Fruit fly (Drosophila melanogaster) whole organism, embryonic: ENCODE data around the gene Mtp.

Experiments used
- Asciz ChIP-seq: fragments of 200-800 bp; sonication (Bioruptor generic); optimal IDR thresholded peaks from 2 replicates; lab custom pipeline; 2017; ENCODE audit warnings: missing biosample characterization, mild to moderate bottlenecking, missing genetic modification characterization, missing genetic modification reagents
- CG10431 ChIP-seq: fragments of 200-800 bp; sonication (Bioruptor generic); optimal IDR thresholded peaks from 3 replicates; lab custom pipeline; 2018; ENCODE audit warnings: missing biosample characterization, mild to moderate bottlenecking, missing genetic modification characterization
- CG10543 ChIP-seq: fragments of 200-800 bp; sonication (Bioruptor generic); optimal IDR thresholded peaks from 3 replicates; lab custom pipeline; 2017; ENCODE audit warnings: missing biosample characterization, mild to moderate bottlenecking, missing genetic modification characterization, moderate library complexity
- CG10654 ChIP-seq: fragments of 200-800 bp; sonication (Bioruptor generic); optimal IDR thresholded peaks from 2 replicates; lab custom pipeline; 2016; ENCODE audit warnings: missing biosample characterization, missing genetic modification characterization
- CG11093 ChIP-seq: fragments of 200-800 bp; sonication (Bioruptor generic); IDR thresholded peaks from 3 replicates; pipeline ENCODE4 v1.3.6; 2022; ENCODE audit warnings: missing biosample characterization, missing genetic modification characterization
- CG12236 ChIP-seq: fragments of 200-800 bp; sonication (Bioruptor generic); optimal IDR thresholded peaks from 2 replicates; lab custom pipeline; 2016; ENCODE audit warnings: missing biosample characterization, missing genetic modification characterization
- CG17912 ChIP-seq: fragments of 200-800 bp; sonication (Bioruptor generic); optimal IDR thresholded peaks from 2 replicates; lab custom pipeline; 2018; ENCODE audit warnings: missing biosample characterization, mild to moderate bottlenecking, missing genetic modification characterization
- CG18262 ChIP-seq: fragments of 200-800 bp; optimal IDR thresholded peaks from 3 replicates; lab custom pipeline; 2019; ENCODE audit warnings: missing biosample characterization, mild to moderate bottlenecking, missing genetic modification characterization, moderate library complexity
- CG18476 ChIP-seq: fragments of 200-800 bp; sonication (Bioruptor generic); optimal IDR thresholded peaks from 2 replicates; lab custom pipeline; 2016; ENCODE audit warnings: missing biosample characterization, mild to moderate bottlenecking, missing genetic modification characterization
- CG18764 ChIP-seq: fragments of 200-800 bp; sonication (Bioruptor generic); optimal IDR thresholded peaks from 3 replicates; lab custom pipeline; 2016; ENCODE audit warnings: missing biosample characterization, missing genetic modification characterization
- CG2129 ChIP-seq: fragments of 200-800 bp; sonication (Bioruptor generic); IDR thresholded peaks from 2 replicates; pipeline ENCODE4 v1.3.6; 2022; ENCODE audit warnings: missing biosample characterization, missing genetic modification characterization; ENCODE audit not compliant: partially characterized antibody
- CG2202 ChIP-seq: fragments of 200-800 bp; sonication (Bioruptor generic); optimal IDR thresholded peaks from 2 replicates; lab custom pipeline; 2018; ENCODE audit warnings: missing biosample characterization, mild to moderate bottlenecking, missing genetic modification characterization
- CG32532 ChIP-seq: fragments of 200-800 bp; sonication (Bioruptor generic); IDR thresholded peaks from 2 replicates; pipeline ENCODE4 v1.3.6; 2022; ENCODE audit warnings: missing biosample characterization, missing genetic modification characterization
- CG33213 ChIP-seq: fragments of 200-800 bp; sonication (Bioruptor generic); optimal IDR thresholded peaks from 3 replicates; lab custom pipeline; 2016; ENCODE audit warnings: missing biosample characterization, missing genetic modification characterization
- CG4282 ChIP-seq: fragments of 200-800 bp; sonication (Bioruptor generic); optimal IDR thresholded peaks from 2 replicates; lab custom pipeline; 2016; ENCODE audit warnings: missing biosample characterization, missing genetic modification characterization
- CG5245 ChIP-seq: fragments of 200-800 bp; sonication (Bioruptor generic); optimal IDR thresholded peaks from 3 replicates; lab custom pipeline; 2016; ENCODE audit warnings: missing biosample characterization, missing genetic modification characterization
- CG9215 ChIP-seq: fragments of 200-800 bp; sonication (Bioruptor generic); IDR thresholded peaks from 2 replicates; pipeline ENCODE4 v1.3.6; 2022; ENCODE audit warnings: missing biosample characterization, missing genetic modification characterization
- Dek ChIP-seq: fragments of 200-800 bp; sonication (Bioruptor generic); optimal IDR thresholded peaks from 3 replicates; lab custom pipeline; 2019; ENCODE audit warnings: missing biosample characterization, mild to moderate bottlenecking, missing genetic modification characterization, moderate library complexity
- Dll ChIP-seq: fragments of 200-800 bp; sonication (Bioruptor generic); IDR thresholded peaks from 4 replicates; pipeline ENCODE4 v1.3.6; 2022; ENCODE audit warnings: missing biosample characterization, missing genetic modification characterization; ENCODE audit not compliant: partially characterized antibody
- Doc3 ChIP-seq: fragments of 200-800 bp; sonication (Bioruptor generic); IDR thresholded peaks from 3 replicates; pipeline ENCODE4 v1.3.6; 2022; ENCODE audit warnings: missing biosample characterization, missing genetic modification characterization; ENCODE audit not compliant: partially characterized antibody
- Dref ChIP-seq: fragments of 200-800 bp; sonication (Bioruptor generic); IDR thresholded peaks from 2 replicates; pipeline ENCODE4 v1.3.6; 2022; ENCODE audit warnings: missing biosample characterization, missing genetic modification characterization
- ERR ChIP-seq: fragments of 200-800 bp; sonication (Bioruptor generic); optimal IDR thresholded peaks from 2 replicates; lab custom pipeline; 2016; ENCODE audit warnings: missing biosample characterization, missing genetic modification characterization
- Ets65A ChIP-seq: fragments of 200-800 bp; sonication (Bioruptor generic); peaks from one replicate; lab custom pipeline; 2016; ENCODE audit warnings: missing biosample characterization, missing genetic modification characterization
- Fer2 ChIP-seq: fragments of 200-800 bp; sonication (Bioruptor generic); optimal IDR thresholded peaks from 2 replicates; lab custom pipeline; 2018; ENCODE audit warnings: missing biosample characterization, mild to moderate bottlenecking, missing genetic modification characterization, moderate library complexity
- GATAe ChIP-seq: fragments of 200-800 bp; sonication (Bioruptor generic); conservative IDR thresholded peaks from 2 replicates; pipeline ENCODE4 v1.3.6; 2022; ENCODE audit warnings: missing biosample characterization, missing genetic modification characterization
- HmgD ChIP-seq: fragments of 200-800 bp; sonication (Bioruptor generic); optimal IDR thresholded peaks from 3 replicates; lab custom pipeline; 2016; ENCODE audit warnings: missing biosample characterization, missing genetic modification characterization
- MTF-1 ChIP-seq: fragments of 200-800 bp; sonication (Bioruptor generic); optimal IDR thresholded peaks from 2 replicates; lab custom pipeline; 2018; ENCODE audit warnings: missing biosample characterization, mild to moderate bottlenecking, missing genetic modification characterization, borderline replicate concordance
- Mrtf ChIP-seq: fragments of 200-800 bp; sonication (Bioruptor generic); IDR thresholded peaks from 3 replicates; pipeline ENCODE4 v1.3.6; 2022; ENCODE audit warnings: missing biosample characterization, missing genetic modification characterization
- Rx ChIP-seq: fragments of 200-800 bp; sonication (Bioruptor generic); IDR thresholded peaks from 2 replicates; pipeline ENCODE4 v1.3.6; 2022; ENCODE audit warnings: missing biosample characterization, missing genetic modification characterization
- Sin3A ChIP-seq: fragments of >200 bp; optimal IDR thresholded peaks from 2 replicates; lab custom pipeline; 2018
- Sox100B ChIP-seq: fragments of 200-800 bp; sonication (Bioruptor generic); optimal IDR thresholded peaks from 3 replicates; lab custom pipeline; 2018; ENCODE audit warnings: missing biosample characterization, mild to moderate bottlenecking, missing genetic modification characterization
- YL-1 ChIP-seq: fragments of 200-800 bp; sonication (Bioruptor generic); optimal IDR thresholded peaks from 3 replicates; lab custom pipeline; 2017; ENCODE audit warnings: missing biosample characterization, mild to moderate bottlenecking, missing genetic modification characterization
- bcd ChIP-seq: fragments of 200-800 bp; sonication (Bioruptor generic); optimal IDR thresholded peaks from 2 replicates; lab custom pipeline; 2017; ENCODE audit warnings: missing biosample characterization, mild to moderate bottlenecking, missing genetic modification characterization
- cad ChIP-seq: fragments of >200 bp; optimal IDR thresholded peaks from 2 replicates; lab custom pipeline; 2017; ENCODE audit warnings: missing biosample characterization, missing genetic modification characterization
- da ChIP-seq: fragments of 200-800 bp; sonication (Bioruptor generic); optimal IDR thresholded peaks from 2 replicates; lab custom pipeline; 2016; ENCODE audit warnings: missing biosample characterization, missing genetic modification characterization
- fd96Cb ChIP-seq: fragments of 200-800 bp; sonication (Bioruptor generic); optimal IDR thresholded peaks from 2 replicates; lab custom pipeline; 2018; ENCODE audit warnings: missing biosample characterization, mild to moderate bottlenecking, missing genetic modification characterization, moderate library complexity
- gcm2 ChIP-seq: fragments of 200-800 bp; sonication (Bioruptor generic); optimal IDR thresholded peaks from 2 replicates; lab custom pipeline; 2016; ENCODE audit warnings: missing biosample characterization, missing genetic modification characterization
- gsb-n ChIP-seq: fragments of 200-800 bp; sonication (Bioruptor generic); optimal IDR thresholded peaks from 3 replicates; lab custom pipeline; 2018; ENCODE audit warnings: missing biosample characterization, mild to moderate bottlenecking, missing genetic modification characterization
- h ChIP-seq: fragments of >200 bp; optimal IDR thresholded peaks from 2 replicates; lab custom pipeline; 2017
- jumu ChIP-seq: fragments of 200-800 bp; sonication (Bioruptor generic); optimal IDR thresholded peaks from 3 replicates; lab custom pipeline; 2016; ENCODE audit warnings: missing biosample characterization, missing genetic modification characterization
- kay ChIP-seq: fragments of 200-800 bp; sonication (Bioruptor generic); optimal IDR thresholded peaks from 2 replicates; lab custom pipeline; 2016; ENCODE audit warnings: missing biosample characterization, missing genetic modification characterization
- ken ChIP-seq: fragments of 200-800 bp; sonication (Bioruptor generic); IDR thresholded peaks from 3 replicates; pipeline ENCODE4 v1.3.6; 2022; ENCODE audit warnings: missing biosample characterization, missing genetic modification characterization
- klu ChIP-seq: fragments of 200-800 bp; sonication (Bioruptor generic); IDR thresholded peaks from 2 replicates; pipeline ENCODE4 v1.3.6; 2022; ENCODE audit warnings: missing biosample characterization, missing genetic modification characterization
- lilli ChIP-seq: fragments of 200-800 bp; sonication (Bioruptor generic); optimal IDR thresholded peaks from 3 replicates; lab custom pipeline; 2016; ENCODE audit warnings: missing biosample characterization, missing genetic modification characterization
- pfk ChIP-seq: fragments of 200-800 bp; sonication (Bioruptor generic); optimal IDR thresholded peaks from 2 replicates; lab custom pipeline; 2018; ENCODE audit warnings: missing biosample characterization, mild to moderate bottlenecking, missing genetic modification characterization, moderate library complexity
- prd ChIP-seq, 3 experiments: fragments of >200 bp in 2 of 3; fragments of 200-800 bp in 1 of 3; sonication (Bioruptor generic) in 1 of 3; optimal IDR thresholded peaks in 2 of 3; IDR thresholded peaks in 1 of 3; 2 replicates in 2 of 3; 3 replicates in 1 of 3; pipeline versions ENCODE4 v1.3.6 to Lab custom; 2017 to 2022; ENCODE audit warnings: missing biosample characterization in 1 of 3, missing genetic modification characterization in 1 of 3
- pum ChIP-seq: fragments of 200-800 bp; sonication (Bioruptor generic); optimal IDR thresholded peaks from 2 replicates; lab custom pipeline; 2016; ENCODE audit warnings: missing biosample characterization, missing genetic modification characterization
- slbo ChIP-seq: fragments of 200-800 bp; sonication (Bioruptor generic); IDR thresholded peaks from 2 replicates; pipeline ENCODE4 v1.3.6; 2022; ENCODE audit warnings: missing biosample characterization, missing genetic modification characterization
- tgo ChIP-seq: fragments of 200-800 bp; sonication (Bioruptor generic); IDR thresholded peaks from 3 replicates; pipeline ENCODE4 v1.3.6; 2022; ENCODE audit warnings: missing biosample characterization, missing genetic modification characterization
- twi ChIP-seq: fragments of 200-800 bp; optimal IDR thresholded peaks from 2 replicates; lab custom pipeline; 2019; ENCODE audit warnings: missing biosample characterization, mild to moderate bottlenecking, missing genetic modification characterization, moderate library complexity

The Mtp gene

DNA sequence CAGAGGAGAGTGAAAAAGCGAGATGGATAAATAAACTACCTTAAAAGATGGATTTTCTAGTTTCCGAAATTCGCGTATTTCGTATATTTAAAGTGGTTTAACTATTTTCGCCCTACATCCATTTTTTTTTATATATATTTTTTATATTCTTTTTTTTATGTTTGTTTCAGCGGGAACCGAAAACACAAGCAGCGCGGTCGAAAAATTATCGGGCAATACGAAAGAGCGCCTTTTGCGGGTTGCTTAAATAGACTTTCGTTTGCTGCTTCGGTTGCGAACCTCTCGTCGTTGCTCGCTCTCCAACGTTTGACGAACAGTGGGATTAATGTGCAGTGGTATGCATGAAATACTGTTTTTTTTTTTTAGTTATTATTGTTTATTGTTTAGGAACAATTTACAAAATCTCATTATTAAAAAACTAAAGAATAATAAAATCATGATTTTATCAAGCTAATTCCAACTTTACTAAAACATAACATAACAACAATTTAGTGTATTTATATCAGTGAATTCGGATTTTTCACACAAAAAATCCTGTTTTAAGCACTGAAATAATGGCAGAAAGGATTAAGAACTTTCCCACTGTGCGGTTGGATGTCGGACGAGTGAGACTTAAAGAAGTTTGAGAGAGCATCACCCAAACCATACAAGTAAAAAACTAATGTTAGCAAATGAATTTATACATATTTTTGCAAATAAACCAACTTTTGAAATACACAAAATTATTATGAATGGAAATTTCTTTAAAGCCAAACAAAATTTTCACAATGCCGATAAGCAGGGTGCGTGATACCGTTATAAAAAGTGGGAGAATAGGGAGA is 5.2 kb downstream of the Mtp start (continued):
- peak; percentile 12 for TF ChIP-seq CG12236
- TF ChIP-seq Sox100B (GFP tag; lab: Kevin White, UChicago), result peak; percentile 94
- no peak for TF ChIP-seq CG17912 (GFP tag; lab: Kevin White, UChicago)
- peak; percentile 49; the same call in 2 of the 3 replicates for TF ChIP-seq tgo
- peak; percentile 25 for TF ChIP-seq CG2202 (tag; lab: Kevin White, UChicago)
- peak; percentile 89 for TF ChIP-seq CG18764
- TF ChIP-seq slbo (GFP tag; lab: Robert Waterston, UW), result peak; percentile 51
- TF ChIP-seq gsb-n (tag; lab: Kevin White, UChicago), result peak; percentile 66
- TF ChIP-seq fd96Cb (tag; lab: Kevin White, UChicago), result peak; percentile 93
- TF ChIP-seq CG18262 (tag; lab: Kevin White, UChicago), result peak; percentile 97
- TF ChIP-seq cad, result no peak
- TF ChIP-seq Sin3A (lab: Kevin White, UChicago), result no peak
- TF ChIP-seq jumu (GFP tag; lab: Kevin White, UChicago), result no peak
- peak; percentile 83 for TF ChIP-seq MTF-1
- TF ChIP-seq HmgD, result no peak
- peak; percentile 39; the same call in 1 of the 2 replicates for TF ChIP-seq klu (GFP tag; lab: Robert Waterston, UW)
- TF ChIP-seq Asciz, result peak; percentile 91
- peak; percentile 67 for TF ChIP-seq pum (GFP tag; lab: Kevin White, UChicago)
- TF ChIP-seq CG4282 (GFP tag; lab: Kevin White, UChicago), result no peak
- TF ChIP-seq CG5245 (GFP tag; lab: Kevin White, UChicago), result no peak
- peak; percentile 81 for TF ChIP-seq CG11093
- peak; percentile 41; the same call in 1 of the 2 replicates for TF ChIP-seq GATAe (GFP tag; lab: Robert Waterston, UW)
- TF ChIP-seq Rx, result peak; percentile 81
- peak; percentile 91 for TF ChIP-seq CG32532
- TF ChIP-seq Dref (GFP tag; lab: Robert Waterston, UW), result no peak
- no peak for TF ChIP-seq YL-1
- peak; percentile 48 for TF ChIP-seq Dek
- TF ChIP-seq CG33213 (GFP tag; lab: Kevin White, UChicago), result no peak
- TF ChIP-seq h (lab: Kevin White, UChicago), result no peak
- peak; percentile 27 for TF ChIP-seq twi (tag; lab: Kevin White, UChicago)
- peak; percentile 36 for TF ChIP-seq CG10543 (GFP tag; lab: Kevin White, UChicago)
- peak; percentile 18 for TF ChIP-seq CG10431 (GFP tag; lab: Kevin White, UChicago)
- no peak for TF ChIP-seq da (GFP tag; lab: Kevin White, UChicago)
- TF ChIP-seq ERR, result no peak
- no peak for TF ChIP-seq pfk (GFP tag; lab: Kevin White, UChicago)
- peak; percentile 91 for TF ChIP-seq Fer2 (tag; lab: Kevin White, UChicago)
- no peak for TF ChIP-seq gcm2 (GFP tag; lab: Kevin White, UChicago)
- 0 out of 3 replicates have a peak, but pooled peaks have one; percentile 31 for TF ChIP-seq ken
- TF ChIP-seq Ets65A (GFP tag; lab: Kevin White, UChicago), result peak; percentile 93
- TF ChIP-seq prd (optimal IDR thresholded peaks at IDR 0.05; lab: Kevin White, UChicago), result no peak
- TF ChIP-seq prd (GFP tag; IDR thresholded peaks at IDR 0.05; lab: Robert Waterston, UW), result peak; percentile 90; the same call in 2 of the 3 replicates
- TF ChIP-seq Dll (GFP tag; lab: Robert Waterston, UW), result 0 out of 4 replicates have a peak, but pooled peaks have one; percentile 15
- TF ChIP-seq Doc3 (GFP tag; lab: Robert Waterston, UW), result no peak
- TF ChIP-seq CG18476 (GFP tag; lab: Kevin White, UChicago), result peak; percentile 69
- no peak for TF ChIP-seq Mrtf (GFP tag; lab: Robert Waterston, UW)
- TF ChIP-seq CG10654, result peak; percentile 82
- peak; percentile 82 for TF ChIP-seq kay (GFP tag; lab: Kevin White, UChicago)
- peak; percentile 89 for TF ChIP-seq CG9215 (GFP tag; lab: Robert Waterston, UW)
- no peak for TF ChIP-seq CG2129 (GFP tag; lab: Robert Waterston, UW)
- peak; percentile 90 for TF ChIP-seq bcd (GFP tag; lab: Kevin White, UChicago)
- TF ChIP-seq lilli (GFP tag; lab: Kevin White, UChicago), result peak; percentile 60
